Worm (Caenorhabditis elegans) whole organism, mixed stage, embryonic: Measurements from ENCODE around the gene gly-1.
"Not testable (repeated sequence)": the region's sequence is repeated elsewhere in the genome, so short reads cannot be mapped to it uniquely, and the experiment has no call there.

Experiments used
- M03D4.4 ChIP-seq: sonication (generic microtip); optimal IDR thresholded peaks from 2 replicates; lab custom pipeline; 2017; ENCODE audit warnings: mild to moderate bottlenecking, missing genetic modification characterization, missing compliant biosample characterization
- blmp-1 ChIP-seq: fragments of 150-350 bp; optimal IDR thresholded peaks from 2 replicates; lab custom pipeline; 2014; ENCODE audit warnings: missing biosample characterization, missing genetic modification characterization
- ceh-39 ChIP-seq: fragments of 150-350 bp; optimal IDR thresholded peaks from 2 replicates; lab custom pipeline; 2014; ENCODE audit warnings: missing biosample characterization, missing genetic modification characterization
- ceh-43 ChIP-seq: fragments of 200-800 bp; sonication (Bioruptor generic); optimal IDR thresholded peaks from 2 replicates; lab custom pipeline; 2018; ENCODE audit warnings: mild to moderate bottlenecking, missing genetic modification characterization, moderate library complexity, missing compliant biosample characterization
- ceh-83 ChIP-seq: fragments of 200-800 bp; sonication (Bioruptor generic); optimal IDR thresholded peaks from 2 replicates; lab custom pipeline; 2018; ENCODE audit warnings: mild to moderate bottlenecking, missing genetic modification characterization, missing compliant biosample characterization
- ces-1 ChIP-seq: fragments of 150-350 bp; optimal IDR thresholded peaks from 2 replicates; lab custom pipeline; 2014; ENCODE audit warnings: missing biosample characterization, missing genetic modification reagents, missing genetic modification characterization
- cnd-1 ChIP-seq: fragments of 200-800 bp; sonication (Bioruptor generic); optimal IDR thresholded peaks from 2 replicates; lab custom pipeline; 2018; ENCODE audit warnings: mild to moderate bottlenecking, missing genetic modification characterization, missing compliant biosample characterization
- elt-1 ChIP-seq: sonication (generic microtip); optimal IDR thresholded peaks from 2 replicates; lab custom pipeline; 2017; ENCODE audit warnings: missing genetic modification characterization, mild to moderate bottlenecking, missing compliant biosample characterization, antibody characterized with exemption, moderate library complexity, borderline replicate concordance; ENCODE audit not compliant: insufficient read depth
- elt-3 ChIP-seq: fragments of 150-350 bp; optimal IDR thresholded peaks from 2 replicates; lab custom pipeline; 2014; ENCODE audit warnings: missing biosample characterization, missing genetic modification characterization
- flh-1 ChIP-seq: fragments of 200-800 bp; sonication (Bioruptor generic); optimal IDR thresholded peaks from 2 replicates; lab custom pipeline; 2018; ENCODE audit warnings: mild to moderate bottlenecking, missing genetic modification characterization, moderate library complexity, missing compliant biosample characterization
- ham-2 ChIP-seq: fragments of 200-800 bp; sonication (Bioruptor generic); optimal IDR thresholded peaks from 2 replicates; lab custom pipeline; 2018; ENCODE audit warnings: mild to moderate bottlenecking, missing genetic modification characterization, missing compliant biosample characterization
- hlh-1 ChIP-seq: fragments of 150-350 bp; optimal IDR thresholded peaks from 2 replicates; lab custom pipeline; 2014; ENCODE audit warnings: missing biosample characterization, missing genetic modification reagents, missing genetic modification characterization
- lin-13 ChIP-seq: fragments of 150-350 bp; optimal IDR thresholded peaks from 2 replicates; lab custom pipeline; 2014; ENCODE audit warnings: missing biosample characterization, missing genetic modification characterization
- lin-32 ChIP-seq: fragments of 200-800 bp; sonication (Bioruptor generic); optimal IDR thresholded peaks from 2 replicates; lab custom pipeline; 2018; ENCODE audit warnings: mild to moderate bottlenecking, missing genetic modification characterization, missing compliant biosample characterization
- lsy-2 ChIP-seq: fragments of 150-350 bp; optimal IDR thresholded peaks from 2 replicates; lab custom pipeline; 2014; ENCODE audit warnings: missing biosample characterization, missing genetic modification characterization
- mep-1 ChIP-seq: fragments of 150-350 bp; optimal IDR thresholded peaks from 2 replicates; lab custom pipeline; 2017; ENCODE audit warnings: missing biosample characterization, missing genetic modification reagents, missing genetic modification characterization, inconsistent platforms
- mls-2 ChIP-seq: sonication (generic microtip); optimal IDR thresholded peaks from 2 replicates; lab custom pipeline; 2016; ENCODE audit warnings: mild to moderate bottlenecking, missing genetic modification characterization, moderate library complexity, missing compliant biosample characterization
- nhr-12 ChIP-seq: fragments of 150-350 bp; optimal IDR thresholded peaks from 2 replicates; lab custom pipeline; 2014; ENCODE audit warnings: missing biosample characterization, missing genetic modification characterization
- nhr-2 ChIP-seq: fragments of 150-350 bp; optimal IDR thresholded peaks from 2 replicates; lab custom pipeline; 2014; ENCODE audit warnings: missing biosample characterization, missing genetic modification characterization
- nhr-237 ChIP-seq: fragments of 150-350 bp; optimal IDR thresholded peaks from 2 replicates; lab custom pipeline; 2014; ENCODE audit warnings: missing biosample characterization, missing genetic modification characterization
- nhr-28 ChIP-seq: fragments of 150-350 bp; optimal IDR thresholded peaks from 2 replicates; lab custom pipeline; 2014; ENCODE audit warnings: missing biosample characterization, missing genetic modification characterization
- nhr-76 ChIP-seq: sonication (generic microtip); optimal IDR thresholded peaks from 2 replicates; lab custom pipeline; 2017; ENCODE audit warnings: missing biosample characterization, missing genetic modification characterization
- pha-4 ChIP-seq: fragments of 150-350 bp; optimal IDR thresholded peaks from 2 replicates; lab custom pipeline; 2018; ENCODE audit warnings: missing biosample characterization, missing genetic modification reagents, missing genetic modification characterization
- sem-2 ChIP-seq: fragments of 200-800 bp; sonication (Bioruptor generic); optimal IDR thresholded peaks from 2 replicates; lab custom pipeline; 2018; ENCODE audit warnings: mild to moderate bottlenecking, missing genetic modification characterization, missing compliant biosample characterization
- snpc-4 ChIP-seq: fragments of 150-350 bp; optimal IDR thresholded peaks from 2 replicates; lab custom pipeline; 2014; ENCODE audit warnings: missing biosample characterization, missing genetic modification characterization
- sptf-1 ChIP-seq: sonication (generic microtip); optimal IDR thresholded peaks from 2 replicates; lab custom pipeline; 2017; ENCODE audit warnings: mild to moderate bottlenecking, missing genetic modification characterization, moderate library complexity, missing compliant biosample characterization
- tbx-8 ChIP-seq: fragments of 200-800 bp; sonication (Bioruptor generic); optimal IDR thresholded peaks from 2 replicates; lab custom pipeline; 2018; ENCODE audit warnings: mild to moderate bottlenecking, missing genetic modification characterization, moderate library complexity, missing compliant biosample characterization
- unc-120 ChIP-seq: sonication (generic microtip); optimal IDR thresholded peaks from 2 replicates; lab custom pipeline; 2017; ENCODE audit warnings: missing genetic modification characterization, missing compliant biosample characterization; ENCODE audit not compliant: poor library complexity, severe bottlenecking
- unc-39 ChIP-seq: fragments of 150-350 bp; optimal IDR thresholded peaks from 2 replicates; lab custom pipeline; 2014; ENCODE audit warnings: missing biosample characterization, missing genetic modification characterization
- unc-62 ChIP-seq: fragments of 150-350 bp; optimal IDR thresholded peaks from 2 replicates; lab custom pipeline; 2014; ENCODE audit warnings: missing biosample characterization, missing genetic modification reagents, missing genetic modification characterization
- ztf-11 ChIP-seq: fragments of 150-350 bp; optimal IDR thresholded peaks from 2 replicates; lab custom pipeline; 2014; ENCODE audit warnings: missing biosample characterization, missing genetic modification characterization

The gly-1 gene

DNA sequence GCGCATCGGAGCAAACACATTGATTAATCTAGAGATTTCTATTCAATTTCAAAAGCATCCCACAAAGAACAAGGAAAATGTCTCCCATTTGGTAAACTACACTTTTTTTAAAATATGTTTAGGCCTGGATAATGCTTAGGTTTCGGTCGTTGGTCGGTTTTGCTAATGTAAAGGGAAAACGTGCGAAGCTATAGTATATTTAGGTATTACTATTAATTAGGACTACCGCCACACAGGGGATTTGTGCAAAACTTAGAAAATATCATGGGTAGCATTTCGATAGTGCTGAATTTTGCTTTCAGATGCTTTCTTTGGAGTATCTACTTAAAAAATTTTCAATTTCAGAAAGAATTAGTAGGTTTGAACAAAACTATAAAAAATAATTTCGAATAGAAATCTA, 11.0 kb upstream of the gly-1 start:
- no peak for TF ChIP-seq sptf-1 (tag; lab: Kevin White, UChicago)
- TF ChIP-seq ceh-43 (GFP tag; lab: Kevin White, UChicago), result no peak
- TF ChIP-seq lin-32 (GFP tag; lab: Kevin White, UChicago), result no peak
- no peak for TF ChIP-seq ceh-83
- no peak for TF ChIP-seq tbx-8 (GFP tag; lab: Kevin White, UChicago)
- TF ChIP-seq lsy-2, result no peak
- TF ChIP-seq ceh-39, result no peak
- TF ChIP-seq nhr-76 (tag; lab: Kevin White, UChicago), result no peak
- no peak for TF ChIP-seq sem-2 (GFP tag; lab: Kevin White, UChicago)
- TF ChIP-seq elt-3, result no peak
- TF ChIP-seq mls-2 (tag; lab: Kevin White, UChicago), result no peak
- no peak for TF ChIP-seq ztf-11 (tag; lab: Kevin White, UChicago)
- TF ChIP-seq snpc-4 (tag; lab: Kevin White, UChicago), result no peak
- TF ChIP-seq hlh-1 (tag; lab: Kevin White, UChicago), result no peak
- no peak for TF ChIP-seq nhr-237 (tag; lab: Kevin White, UChicago)
- no peak for TF ChIP-seq nhr-28 (tag; lab: Kevin White, UChicago)
- TF ChIP-seq ham-2 (GFP tag; lab: Kevin White, UChicago), result no peak

- TF ChIP-seq nhr-12 (no peak), ztf-11 (tag; lab: Kevin White, UChicago) (no peak), snpc-4 (tag; lab: Kevin White, UChicago) (no peak), elt-1 (tag; lab: Kevin White, UChicago) (no peak), sem-2 (GFP tag; lab: Kevin White, UChicago) (no peak), unc-120 (tag; lab: Kevin White, UChicago) (no peak), nhr-237 (tag; lab: Kevin White, UChicago) (no peak), lsy-2 (no peak), pha-4 (no peak), ceh-43 (GFP tag; lab: Kevin White, UChicago) (no peak), sptf-1 (tag; lab: Kevin White, UChicago) (no peak), unc-39 (tag; lab: Kevin White, UChicago) (no peak), M03D4.4 (tag; lab: Kevin White, UChicago) (no peak), elt-3 (no peak), lin-13 (tag; lab: Kevin White, UChicago) (no peak), blmp-1 (tag; lab: Kevin White, UChicago) (no peak), nhr-2 (tag; lab: Kevin White, UChicago) (no peak), nhr-28 (tag; lab: Kevin White, UChicago) (no peak)
Measured at ce11 chrII:10910219-10910618, 8.2 kb upstream of the gly-1 start, which contains the start of gene sra-11. sra-11 (minus strand) TSS chrII:10910319.

DNA sequence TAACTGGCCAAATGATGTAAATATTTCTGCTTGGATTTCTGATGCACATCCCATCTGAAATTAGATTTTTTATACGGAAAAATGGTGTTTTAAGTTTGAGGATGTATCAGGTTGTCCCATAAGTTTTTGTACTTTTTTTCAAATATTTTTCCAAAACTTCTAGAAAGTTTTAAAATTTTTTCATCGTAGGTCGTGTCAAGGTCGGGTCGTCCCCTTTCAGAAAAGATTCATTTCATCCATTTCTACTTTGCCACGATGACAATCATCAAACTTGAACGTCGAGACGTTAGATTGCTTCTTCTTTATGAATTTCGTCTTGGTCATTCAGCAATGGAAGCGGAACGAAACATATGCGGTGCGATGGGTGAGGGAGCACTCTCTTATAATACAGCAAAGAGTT, 2.4 kb upstream of the gly-1 start, which contains the start of gene sra-12:
Gene sra-12 (minus strand): TSS at position 101 of the 400 bp plus-strand sequence.
- not testable (repeated sequence) for TF ChIP-seq elt-1, ztf-11, blmp-1 (tag; lab: Kevin White, UChicago)

DNA sequence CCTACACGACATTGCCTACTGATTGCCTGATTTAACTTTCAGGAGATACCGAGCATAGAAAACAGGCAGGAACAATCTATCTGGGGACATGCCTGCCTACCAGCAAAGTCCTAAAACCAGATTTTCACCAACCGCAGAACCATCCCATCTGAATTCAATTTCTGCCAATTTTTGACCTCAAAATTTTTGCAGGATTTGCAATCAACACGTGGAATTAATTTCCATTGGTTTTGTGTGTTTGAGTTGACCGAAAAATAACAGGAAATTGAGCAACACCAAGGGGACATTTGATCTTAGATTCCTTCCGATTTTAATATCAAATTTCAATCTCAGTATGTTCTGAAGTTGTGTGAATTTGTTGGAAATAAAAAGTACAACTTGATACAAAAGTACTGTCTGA, 3.0 kb downstream of the gly-1 start:
- TF ChIP-seq blmp-1 (tag; lab: Kevin White, UChicago) (no peak), cnd-1 (no peak), elt-3 (no peak), elt-1 (tag; lab: Kevin White, UChicago) (no peak), sem-2 (GFP tag; lab: Kevin White, UChicago) (no peak), sptf-1 (tag; lab: Kevin White, UChicago) (no peak)

DNA sequence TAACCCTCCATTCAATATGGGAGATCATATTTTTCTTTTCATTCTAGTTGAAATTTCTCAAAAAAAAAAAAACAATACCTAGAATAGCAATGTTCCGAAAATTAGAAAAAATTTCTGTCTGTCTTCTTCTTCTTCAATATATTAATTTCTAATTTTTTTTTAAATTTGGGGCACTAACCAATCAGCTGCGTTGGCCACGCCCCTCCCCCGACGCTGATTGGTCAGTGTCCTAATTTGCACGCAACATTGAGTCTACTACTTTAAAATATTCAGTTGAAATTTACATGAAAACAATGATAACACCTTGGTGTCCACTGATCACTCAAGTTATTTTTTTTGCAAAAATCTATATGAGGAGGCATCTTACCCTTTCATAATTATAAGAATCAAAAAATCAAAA, 6.0 kb downstream of the gly-1 start:
- no peak for TF ChIP-seq blmp-1 (tag; lab: Kevin White, UChicago)
- no peak for TF ChIP-seq unc-120 (tag; lab: Kevin White, UChicago)
- no peak for TF ChIP-seq tbx-8 (GFP tag; lab: Kevin White, UChicago)
- no peak for TF ChIP-seq nhr-237 (tag; lab: Kevin White, UChicago)
- no peak for TF ChIP-seq ham-2 (GFP tag; lab: Kevin White, UChicago)
- no peak for TF ChIP-seq ces-1 (GFP tag; lab: Kevin White, UChicago)
- no peak for TF ChIP-seq flh-1 (GFP tag; lab: Kevin White, UChicago)
- TF ChIP-seq pha-4, result no peak
- no peak for TF ChIP-seq cnd-1
- no peak for TF ChIP-seq elt-3
- TF ChIP-seq nhr-12, result no peak
- no peak for TF ChIP-seq sptf-1 (tag; lab: Kevin White, UChicago)
- no peak for TF ChIP-seq mep-1
- TF ChIP-seq hlh-1 (tag; lab: Kevin White, UChicago), result no peak
- no peak for TF ChIP-seq elt-1 (tag; lab: Kevin White, UChicago)
- TF ChIP-seq M03D4.4 (tag; lab: Kevin White, UChicago), result no peak
- TF ChIP-seq unc-62, result no peak
- TF ChIP-seq lsy-2, result no peak
- no peak for TF ChIP-seq nhr-2 (tag; lab: Kevin White, UChicago)
- no peak for TF ChIP-seq mls-2 (tag; lab: Kevin White, UChicago)
